Fruit fly (Drosophila melanogaster): ENCODE data around the gene CG5885.

The CG5885 gene

DNA sequence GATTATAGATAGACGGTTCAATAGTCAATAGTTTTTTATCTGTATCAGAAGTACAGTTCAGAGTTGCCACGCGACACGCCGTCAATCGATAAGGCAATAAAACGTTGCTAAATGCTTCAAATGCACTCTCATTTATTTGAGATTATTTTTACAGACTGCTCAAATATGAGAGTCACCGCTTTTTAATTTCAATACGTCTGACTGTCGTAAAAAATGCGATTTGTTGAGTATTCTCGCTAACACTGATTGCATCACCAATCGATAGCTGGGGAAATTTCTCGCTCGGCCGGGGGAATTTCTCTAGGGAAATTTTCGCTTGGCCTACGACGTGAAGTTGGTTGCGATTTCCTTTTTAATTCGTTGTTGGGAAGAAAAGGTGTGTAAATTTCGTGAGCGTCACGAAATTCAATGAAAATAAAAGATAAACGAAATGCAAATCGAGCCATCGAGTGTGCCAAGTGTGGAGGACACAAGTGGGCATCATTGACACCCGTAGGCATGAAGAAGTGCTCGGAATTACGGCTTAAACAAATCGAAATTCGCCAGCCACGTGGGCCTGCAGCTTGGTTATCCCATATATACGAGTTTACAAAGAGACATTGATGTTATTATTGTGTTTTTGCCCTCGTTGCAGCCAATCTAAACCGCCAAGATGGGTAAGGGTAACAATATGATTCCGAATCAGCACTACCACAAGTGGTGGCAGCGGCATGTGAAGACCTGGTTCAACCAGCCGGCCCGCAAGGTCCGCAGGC, 49.0 kb upstream of the CG5885 start, which contains the start of the genes Dref and RpL13 (continued):
- peak; percentile 95 for TF ChIP-seq CG3281 (GFP tag; optimal IDR thresholded peaks at IDR 0.05)
- peak; percentile 59; the same call in 1 of the 3 replicates for TF ChIP-seq CG11695 (GFP tag; IDR thresholded peaks at IDR 0.05)
- peak; percentile 51 for TF ChIP-seq pnt (GFP tag; optimal IDR thresholded peaks at IDR 0.05)
- TF ChIP-seq nmo (GFP tag; optimal IDR thresholded peaks at IDR 0.05), result peak; percentile 84
- peak; percentile 78 for TF ChIP-seq maf-S (GFP tag; optimal IDR thresholded peaks at IDR 0.05)
- TF ChIP-seq Hey (tag; optimal IDR thresholded peaks at IDR 0.05), result peak; percentile 90
- peak; percentile 80 for TF ChIP-seq CG18262 (tag; optimal IDR thresholded peaks at IDR 0.05)
- peak; percentile 20; the same call in 1 of the 3 replicates for TF ChIP-seq croc (GFP tag; conservative IDR thresholded peaks at IDR 0.05)
- TF ChIP-seq zen2 (GFP tag; IDR thresholded peaks at IDR 0.05; ENCODE audit: partially characterized antibody), result no peak; the same call in 2 of the 3 replicates
- TF ChIP-seq CG7987 (GFP tag; optimal IDR thresholded peaks at IDR 0.05), result peak; percentile 99
- TF ChIP-seq crol (GFP tag; IDR thresholded peaks at IDR 0.05), result peak; percentile 43
- TF ChIP-seq sna (GFP tag; IDR thresholded peaks at IDR 0.05; ENCODE audit: partially characterized antibody), result peak; percentile 86
- TF ChIP-seq CG16813 (GFP tag; IDR thresholded peaks at IDR 0.05; ENCODE audit: partially characterized antibody), result peak; percentile 79
- peak; percentile 43 for TF ChIP-seq CG14441 (GFP tag; IDR thresholded peaks at IDR 0.05)
- peak; percentile 61 for TF ChIP-seq CG9215 (GFP tag; IDR thresholded peaks at IDR 0.05)
- peak; percentile 96 for TF ChIP-seq sqz (GFP tag; optimal IDR thresholded peaks at IDR 0.05)
- peak; percentile 66 for TF ChIP-seq disco-r (GFP tag; optimal IDR thresholded peaks at IDR 0.05)
- TF ChIP-seq kni (GFP tag; optimal IDR thresholded peaks at IDR 0.05), result peak; percentile 97
- no peak for TF ChIP-seq CG11093 (GFP tag; IDR thresholded peaks at IDR 0.05)
- TF ChIP-seq gsb (GFP tag; IDR thresholded peaks at IDR 0.05), result no peak
- TF ChIP-seq caup (GFP tag; optimal IDR thresholded peaks at IDR 0.05; ENCODE audit: severe bottlenecking), result peak; percentile 97
- peak; percentile 78 for TF ChIP-seq CG12104 (GFP tag; optimal IDR thresholded peaks at IDR 0.05)
- peak; percentile 79 for TF ChIP-seq CG15479 (GFP tag; optimal IDR thresholded peaks at IDR 0.05)
- peak; percentile 69 for TF ChIP-seq Ptx1 (GFP tag; IDR thresholded peaks at IDR 0.05)
- TF ChIP-seq Ravus (GFP tag; IDR thresholded peaks at IDR 0.05), result no peak
- peak; percentile 60 for TF ChIP-seq pros (GFP tag; optimal IDR thresholded peaks at IDR 0.05)
- TF ChIP-seq onecut (GFP tag; IDR thresholded peaks at IDR 0.05), result peak; percentile 93
- peak; percentile 57 to 79 for TF ChIP-seq bsh (GFP tag; optimal IDR thresholded peaks at IDR 0.05)
- TF ChIP-seq E2f2 (GFP tag; IDR thresholded peaks at IDR 0.05), result peak; percentile 84
- peak; percentile 77 for TF ChIP-seq CG3995 (GFP tag; optimal IDR thresholded peaks at IDR 0.05)
- peak; percentile 69 for TF ChIP-seq CG14050 (GFP tag; IDR thresholded peaks at IDR 0.05)
- peak; percentile 81 for TF ChIP-seq knrl (GFP tag; IDR thresholded peaks at IDR 0.05; ENCODE audit: partially characterized antibody)
- TF ChIP-seq wdn (GFP tag; IDR thresholded peaks at IDR 0.05), result peak; percentile 75
- peak; percentile 89 for TF ChIP-seq CG17186 (GFP tag; optimal IDR thresholded peaks at IDR 0.05)
- peak; percentile 92 for TF ChIP-seq CG18619 (GFP tag; optimal IDR thresholded peaks at IDR 0.05)
- peak; percentile 71 for TF ChIP-seq Oaz (GFP tag; IDR thresholded peaks at IDR 0.05)
- peak; percentile 69 for TF ChIP-seq CG1024 (GFP tag; IDR thresholded peaks at IDR 0.05)
- no peak for TF ChIP-seq Trl (optimal IDR thresholded peaks at IDR 0.05)
- TF ChIP-seq Trl (GFP tag; optimal IDR thresholded peaks at IDR 0.05), result peak; percentile 90
- TF ChIP-seq sim (GFP tag; IDR thresholded peaks at IDR 0.05), result peak; percentile 76
- peak; percentile 28; the same call in 1 of the 2 replicates for TF ChIP-seq GATAe (GFP tag; conservative IDR thresholded peaks at IDR 0.05)
- peak; percentile 93 for TF ChIP-seq CG6813 (GFP tag; optimal IDR thresholded peaks at IDR 0.05)
- peak; percentile 68 for TF ChIP-seq CG18764 (GFP tag; optimal IDR thresholded peaks at IDR 0.05)
- TF ChIP-seq CG6654 (GFP tag; optimal IDR thresholded peaks at IDR 0.05), result peak; percentile 64
- TF ChIP-seq CG17612 (GFP tag; IDR thresholded peaks at IDR 0.05), result peak; percentile 73; the same call in 1 of the 2 replicates
- peak; percentile 67 for TF ChIP-seq Doc3 (GFP tag; IDR thresholded peaks at IDR 0.05; ENCODE audit: partially characterized antibody)
- TF ChIP-seq CG8359 (GFP tag; optimal IDR thresholded peaks at IDR 0.05; ENCODE audit: borderline replicate concordance), result peak; percentile 79
- TF ChIP-seq CG7271 (tag; optimal IDR thresholded peaks at IDR 0.05), result peak; percentile 93
- peak; percentile 89 for TF ChIP-seq CG11398 (GFP tag; optimal IDR thresholded peaks at IDR 0.05)
